Fruit fly (Drosophila melanogaster) whole organism, embryonic: Measurements from ENCODE around the gene erm.

Source experiments
- Aef1 ChIP-seq: fragments of 200-800 bp; sonication (Bioruptor generic); IDR thresholded peaks from 3 replicates; pipeline ENCODE4 v1.3.6; 2022; ENCODE audit warnings: missing biosample characterization, missing genetic modification characterization
- B-H2 ChIP-seq: fragments of 200-800 bp; sonication (Bioruptor generic); optimal IDR thresholded peaks from 2 replicates; lab custom pipeline; 2018; ENCODE audit warnings: missing biosample characterization, mild to moderate bottlenecking, missing genetic modification characterization
- CG10209 ChIP-seq: fragments of 200-800 bp; sonication (Bioruptor generic); optimal IDR thresholded peaks from 3 replicates; lab custom pipeline; 2017; ENCODE audit warnings: missing biosample characterization, mild to moderate bottlenecking, missing genetic modification characterization, missing genetic modification reagents
- CG10366 ChIP-seq: fragments of 200-800 bp; sonication (Bioruptor generic); IDR thresholded peaks from 2 replicates; pipeline ENCODE4 v1.3.6; 2022; ENCODE audit warnings: missing biosample characterization, missing genetic modification characterization
- CG13123 ChIP-seq: fragments of 200-800 bp; sonication (Bioruptor generic); optimal IDR thresholded peaks from 2 replicates; lab custom pipeline; 2016; ENCODE audit warnings: missing biosample characterization, missing genetic modification characterization
- CG15601 ChIP-seq: fragments of 200-800 bp; sonication (Bioruptor generic); optimal IDR thresholded peaks from 3 replicates; lab custom pipeline; 2019; ENCODE audit warnings: missing biosample characterization, mild to moderate bottlenecking, missing genetic modification characterization, moderate library complexity
- CG17612 ChIP-seq: fragments of 200-800 bp; sonication (Bioruptor generic); IDR thresholded peaks from 2 replicates; pipeline ENCODE4 v1.3.6; 2022; ENCODE audit warnings: missing biosample characterization, missing genetic modification characterization
- CG18599 ChIP-seq: fragments of 200-800 bp; sonication (Bioruptor generic); optimal IDR thresholded peaks from 3 replicates; lab custom pipeline; 2017; ENCODE audit warnings: missing biosample characterization, missing genetic modification characterization, mild to moderate bottlenecking, moderate library complexity, missing genetic modification reagents
- CG3065 ChIP-seq: fragments of 200-800 bp; sonication (Bioruptor generic); optimal IDR thresholded peaks from 2 replicates; lab custom pipeline; 2016; ENCODE audit warnings: missing biosample characterization, missing genetic modification characterization
- CG31365 ChIP-seq: fragments of 200-800 bp; sonication (Bioruptor generic); optimal IDR thresholded peaks from 2 replicates; lab custom pipeline; 2018; ENCODE audit warnings: missing biosample characterization, mild to moderate bottlenecking, missing genetic modification characterization
- CG32532 ChIP-seq: fragments of 200-800 bp; sonication (Bioruptor generic); IDR thresholded peaks from 2 replicates; pipeline ENCODE4 v1.3.6; 2022; ENCODE audit warnings: missing biosample characterization, missing genetic modification characterization
- CG33557 ChIP-seq: fragments of 200-800 bp; sonication (Bioruptor generic); optimal IDR thresholded peaks from 2 replicates; lab custom pipeline; 2019; ENCODE audit warnings: missing biosample characterization, mild to moderate bottlenecking, missing genetic modification characterization, moderate library complexity
- CG3407 ChIP-seq: fragments of 200-800 bp; sonication (Bioruptor generic); optimal IDR thresholded peaks from 2 replicates; lab custom pipeline; 2018; ENCODE audit warnings: missing biosample characterization, mild to moderate bottlenecking, missing genetic modification characterization
- CG6175 ChIP-seq: fragments of 200-800 bp; sonication (Bioruptor generic); IDR thresholded peaks from 3 replicates; pipeline ENCODE4 v1.3.6; 2022; ENCODE audit warnings: missing biosample characterization, missing genetic modification characterization
- CG6791 ChIP-seq: fragments of 200-800 bp; sonication (Bioruptor generic); IDR thresholded peaks from 3 replicates; pipeline ENCODE4 v1.3.6; 2022; ENCODE audit warnings: missing biosample characterization, missing genetic modification characterization; ENCODE audit not compliant: partially characterized antibody
- CG7372 ChIP-seq: fragments of 200-800 bp; sonication (Bioruptor generic); IDR thresholded peaks from 2 replicates; pipeline ENCODE4 v1.3.6; 2022; ENCODE audit warnings: missing biosample characterization, missing genetic modification characterization
- CG8359 ChIP-seq: fragments of 200-800 bp; sonication (Bioruptor generic); optimal IDR thresholded peaks from 2 replicates; lab custom pipeline; 2017; ENCODE audit warnings: missing biosample characterization, mild to moderate bottlenecking, missing genetic modification characterization, borderline replicate concordance
- CG8388 ChIP-seq: fragments of 200-800 bp; sonication (Bioruptor generic); optimal IDR thresholded peaks from 2 replicates; lab custom pipeline; 2019; ENCODE audit warnings: missing biosample characterization, mild to moderate bottlenecking, missing genetic modification characterization, moderate library complexity
- CG8765 ChIP-seq: fragments of 200-800 bp; sonication (Bioruptor generic); IDR thresholded peaks from 2 replicates; pipeline ENCODE4 v1.3.6; 2022; ENCODE audit warnings: missing biosample characterization, missing genetic modification characterization
- CG9215 ChIP-seq: fragments of 200-800 bp; sonication (Bioruptor generic); IDR thresholded peaks from 2 replicates; pipeline ENCODE4 v1.3.6; 2022; ENCODE audit warnings: missing biosample characterization, missing genetic modification characterization
- CrebB ChIP-seq: fragments of 200-800 bp; sonication (Bioruptor generic); optimal IDR thresholded peaks from 3 replicates; lab custom pipeline; 2018; ENCODE audit warnings: missing biosample characterization, mild to moderate bottlenecking, missing genetic modification characterization
- Doc3 ChIP-seq: fragments of 200-800 bp; sonication (Bioruptor generic); IDR thresholded peaks from 3 replicates; pipeline ENCODE4 v1.3.6; 2022; ENCODE audit warnings: missing biosample characterization, missing genetic modification characterization; ENCODE audit not compliant: partially characterized antibody
- Dref ChIP-seq: fragments of 200-800 bp; sonication (Bioruptor generic); IDR thresholded peaks from 2 replicates; pipeline ENCODE4 v1.3.6; 2022; ENCODE audit warnings: missing biosample characterization, missing genetic modification characterization
- HLHmδ ChIP-seq: fragments of 200-800 bp; sonication (Bioruptor generic); optimal IDR thresholded peaks from 2 replicates; lab custom pipeline; 2018; ENCODE audit warnings: missing biosample characterization, mild to moderate bottlenecking, missing genetic modification characterization, moderate library complexity
- Max ChIP-seq: fragments of 200-800 bp; sonication (Bioruptor generic); optimal IDR thresholded peaks from 2 replicates; lab custom pipeline; 2016; ENCODE audit warnings: missing biosample characterization, mild to moderate bottlenecking, missing genetic modification characterization
- NFAT ChIP-seq: fragments of 200-800 bp; sonication (Bioruptor generic); IDR thresholded peaks from 2 replicates; pipeline ENCODE4 v1.3.6; 2022; ENCODE audit warnings: missing biosample characterization, missing genetic modification characterization
- NK7.1 ChIP-seq: fragments of 200-800 bp; sonication (Bioruptor generic); optimal IDR thresholded peaks from 3 replicates; lab custom pipeline; 2016; ENCODE audit warnings: missing biosample characterization, missing genetic modification characterization
- Nf-YB ChIP-seq: fragments of 200-800 bp; sonication (Bioruptor generic); optimal IDR thresholded peaks from 3 replicates; lab custom pipeline; 2019; ENCODE audit warnings: missing biosample characterization, mild to moderate bottlenecking, missing genetic modification characterization, moderate library complexity
- Opbp ChIP-seq: fragments of 200-800 bp; sonication (Bioruptor generic); IDR thresholded peaks from 3 replicates; pipeline ENCODE4 v1.3.6; 2022; ENCODE audit warnings: missing biosample characterization, missing genetic modification characterization; ENCODE audit not compliant: partially characterized antibody
- Poxn ChIP-seq: fragments of 200-800 bp; sonication (Bioruptor generic); IDR thresholded peaks from 2 replicates; pipeline ENCODE4 v1.3.6; 2022; ENCODE audit warnings: missing biosample characterization, missing genetic modification characterization
- Rx ChIP-seq: fragments of 200-800 bp; sonication (Bioruptor generic); IDR thresholded peaks from 2 replicates; pipeline ENCODE4 v1.3.6; 2022; ENCODE audit warnings: missing biosample characterization, missing genetic modification characterization
- Scr ChIP-seq: fragments of 200-800 bp; sonication (Bioruptor generic); IDR thresholded peaks from 2 replicates; pipeline ENCODE4 v1.3.6; 2022; ENCODE audit warnings: missing biosample characterization, missing genetic modification characterization; ENCODE audit not compliant: partially characterized antibody
- Six4 ChIP-seq: fragments of 200-800 bp; sonication (Bioruptor generic); optimal IDR thresholded peaks from 2 replicates; lab custom pipeline; 2016; ENCODE audit warnings: missing biosample characterization, missing genetic modification characterization
- Tbp ChIP-seq: fragments of >200 bp; optimal IDR thresholded peaks from 2 replicates; lab custom pipeline; 2018; ENCODE audit warnings: missing biosample characterization, missing genetic modification characterization
- da ChIP-seq: fragments of 200-800 bp; sonication (Bioruptor generic); optimal IDR thresholded peaks from 2 replicates; lab custom pipeline; 2016; ENCODE audit warnings: missing biosample characterization, missing genetic modification characterization
- disco-r ChIP-seq: fragments of 200-800 bp; sonication (Bioruptor generic); optimal IDR thresholded peaks from 2 replicates; lab custom pipeline; 2016; ENCODE audit warnings: missing biosample characterization, missing genetic modification characterization
- dmrt11E ChIP-seq: fragments of 200-800 bp; sonication (Bioruptor generic); optimal IDR thresholded peaks from 3 replicates; lab custom pipeline; 2018; ENCODE audit warnings: missing biosample characterization, mild to moderate bottlenecking, missing genetic modification characterization, moderate library complexity
- esg ChIP-seq: fragments of 200-800 bp; sonication (Bioruptor generic); conservative IDR thresholded peaks from 2 replicates; pipeline ENCODE4 v1.3.6; 2022; ENCODE audit warnings: missing biosample characterization, missing genetic modification characterization
- fd102C ChIP-seq: fragments of 200-800 bp; sonication (Bioruptor generic); optimal IDR thresholded peaks from 2 replicates; lab custom pipeline; 2018; ENCODE audit warnings: missing biosample characterization, mild to moderate bottlenecking, missing genetic modification characterization, moderate library complexity
- gsb ChIP-seq: fragments of 200-800 bp; sonication (Bioruptor generic); IDR thresholded peaks from 2 replicates; pipeline ENCODE4 v1.3.6; 2022; ENCODE audit warnings: missing biosample characterization, missing genetic modification characterization
- hkb ChIP-seq, 2 experiments: fragments of 200-800 bp in 1 of 2; fragments of >200 bp in 1 of 2; sonication (Bioruptor generic) in 1 of 2; IDR thresholded peaks in 1 of 2; optimal IDR thresholded peaks in 1 of 2; 2 replicates each; pipeline versions ENCODE4 v1.3.6 to Lab custom; 2017 to 2022; ENCODE audit warnings: missing biosample characterization in 1 of 2, missing genetic modification characterization in 1 of 2
- insv ChIP-seq, 2 experiments: fragments of 200-800 bp; sonication (Bioruptor generic); optimal IDR thresholded peaks; 3 replicates each; lab custom pipeline; 2016 to 2018; ENCODE audit warnings: missing biosample characterization in 2 of 2, missing genetic modification characterization in 2 of 2
- lola ChIP-seq, 3 experiments: fragments of >200 bp in 2 of 3; fragments of 200-800 bp in 1 of 3; sonication (Bioruptor generic) in 1 of 3; optimal IDR thresholded peaks; 2 replicates each; lab custom pipeline; 2017 to 2019; ENCODE audit warnings: missing biosample characterization in 3 of 3, missing genetic modification characterization in 3 of 3, mild to moderate bottlenecking in 1 of 3, moderate library complexity in 1 of 3
- lov ChIP-seq, 2 experiments: fragments of 200-800 bp in 1 of 2; fragments of >200 bp in 1 of 2; sonication (Bioruptor generic) in 1 of 2; IDR thresholded peaks in 1 of 2; optimal IDR thresholded peaks in 1 of 2; 2 replicates in 1 of 2; 3 replicates in 1 of 2; pipeline versions ENCODE4 v1.3.6 to Lab custom; 2017 to 2022; ENCODE audit warnings: missing biosample characterization in 1 of 2, missing genetic modification characterization in 1 of 2
- nerfin-2 ChIP-seq: fragments of 200-800 bp; sonication (Bioruptor generic); IDR thresholded peaks from 2 replicates; pipeline ENCODE4 v1.3.6; 2022; ENCODE audit warnings: missing biosample characterization, missing genetic modification characterization; ENCODE audit not compliant: partially characterized antibody
- prd ChIP-seq, 3 experiments: fragments of >200 bp in 2 of 3; fragments of 200-800 bp in 1 of 3; sonication (Bioruptor generic) in 1 of 3; optimal IDR thresholded peaks in 2 of 3; IDR thresholded peaks in 1 of 3; 2 replicates in 2 of 3; 3 replicates in 1 of 3; pipeline versions ENCODE4 v1.3.6 to Lab custom; 2017 to 2022; ENCODE audit warnings: missing biosample characterization in 1 of 3, missing genetic modification characterization in 1 of 3
- run ChIP-seq: fragments of 200-800 bp; sonication (Bioruptor generic); optimal IDR thresholded peaks from 3 replicates; lab custom pipeline; 2018; ENCODE audit warnings: missing biosample characterization, mild to moderate bottlenecking, missing genetic modification characterization
- sisA ChIP-seq: fragments of 200-800 bp; sonication (Bioruptor generic); IDR thresholded peaks from 2 replicates; pipeline ENCODE4 v1.3.6; 2022; ENCODE audit warnings: missing biosample characterization, missing genetic modification characterization
- zfh1 ChIP-seq: fragments of 200-800 bp; sonication (Bioruptor generic); IDR thresholded peaks from 3 replicates; pipeline ENCODE4 v1.3.6; 2022; ENCODE audit warnings: missing biosample characterization, missing genetic modification characterization

Gene erm

DNA sequence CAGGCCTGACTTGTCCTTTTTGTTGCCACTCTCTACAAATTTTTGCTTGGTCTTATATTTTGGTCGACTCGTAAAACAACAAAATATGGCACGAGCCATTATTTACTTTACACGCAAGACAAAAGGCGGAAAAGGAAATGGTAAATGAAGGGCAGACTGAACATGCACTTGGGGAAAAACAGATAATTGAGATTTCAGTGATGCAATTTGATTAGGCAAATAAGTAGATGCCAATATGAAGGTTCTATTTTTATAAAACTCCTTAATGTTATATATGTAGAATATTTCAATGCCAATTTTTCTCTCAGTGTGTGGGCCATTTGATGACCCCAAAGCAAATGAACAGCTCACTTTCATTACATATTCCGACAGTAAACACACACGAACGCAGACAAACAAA lies 45.0 kb upstream of the erm start (continued):
- TF ChIP-seq CG13123 (GFP tag; lab: Kevin White, UChicago) (no peak), sisA (GFP tag; lab: Robert Waterston, UW) (no peak), CG8765 (GFP tag; lab: Robert Waterston, UW) (no peak), CG31365 (tag; lab: Kevin White, UChicago) (no peak), CG8359 (GFP tag; lab: Kevin White, UChicago) (no peak), CG8388 (no peak), run (tag; lab: Kevin White, UChicago) (no peak), nerfin-2 (GFP tag; lab: Robert Waterston, UW) (no peak), CG33557 (GFP tag; lab: Kevin White, UChicago) (no peak), prd (optimal IDR thresholded peaks at IDR 0.05; lab: Kevin White, UChicago) (no peak), prd (GFP tag; IDR thresholded peaks at IDR 0.05; lab: Robert Waterston, UW) (peak; percentile 45; the same call in 2 of the 3 replicates), HLHmδ (GFP tag; lab: Kevin White, UChicago) (no peak), CG10209 (GFP tag; lab: Kevin White, UChicago) (no peak), Poxn (no peak), dmrt11E (tag; lab: Kevin White, UChicago) (no peak), CG10366 (GFP tag; lab: Robert Waterston, UW) (no peak), Opbp (no peak), hkb (optimal IDR thresholded peaks at IDR 0.05; lab: Kevin White, UChicago) (no peak), hkb (GFP tag; IDR thresholded peaks at IDR 0.05; lab: Robert Waterston, UW) (no peak), da (GFP tag; lab: Kevin White, UChicago) (no peak), Nf-YB (GFP tag; lab: Kevin White, UChicago) (no peak), insv (GFP tag; optimal IDR thresholded peaks at IDR 0.05; lab: Kevin White, UChicago) (no peak), Doc3 (no peak), disco-r (GFP tag; lab: Kevin White, UChicago) (no peak), NK7.1 (no peak), CrebB (tag; lab: Kevin White, UChicago) (no peak), Six4 (GFP tag; lab: Kevin White, UChicago) (no peak), CG18599 (peak; percentile 57), Rx (GFP tag; lab: Robert Waterston, UW) (no peak), lov (optimal IDR thresholded peaks at IDR 0.05; lab: Kevin White, UChicago) (no peak), lov (GFP tag; IDR thresholded peaks at IDR 0.05; lab: Robert Waterston, UW) (no peak), gsb (GFP tag; lab: Robert Waterston, UW) (no peak), CG3407 (GFP tag; lab: Kevin White, UChicago) (no peak), CG6175 (GFP tag; lab: Robert Waterston, UW) (no peak), CG9215 (GFP tag; lab: Robert Waterston, UW) (no peak), CG15601 (tag; lab: Kevin White, UChicago) (no peak), lola (GFP tag; optimal IDR thresholded peaks at IDR 0.05; lab: Kevin White, UChicago) (no peak), CG3065 (GFP tag; lab: Kevin White, UChicago) (no peak), CG6791 (no peak), Scr (GFP tag; lab: Robert Waterston, UW) (no peak), B-H2 (GFP tag; lab: Kevin White, UChicago) (no peak), Aef1 (GFP tag; lab: Robert Waterston, UW) (peak; percentile 12; the same call in 1 of the 3 replicates), CG17612 (no peak), CG7372 (GFP tag; lab: Robert Waterston, UW) (no peak), esg (GFP tag; lab: Robert Waterston, UW) (0 out of 2 replicates have a peak, but pooled peaks have one; percentile 13), Max (no peak), NFAT (no peak), Tbp (GFP tag; lab: Kevin White, UChicago) (no peak), CG32532 (GFP tag; lab: Robert Waterston, UW) (0 out of 2 replicates have a peak, but pooled peaks have one; percentile 8), fd102C (GFP tag; lab: Kevin White, UChicago) (no peak), Dref (GFP tag; lab: Robert Waterston, UW) (no peak), zfh1 (GFP tag; lab: Robert Waterston, UW) (no peak)
